Worm (Caenorhabditis elegans): ENCODE data around the gene F47D12.6.

The F47D12.6 gene

DNA sequence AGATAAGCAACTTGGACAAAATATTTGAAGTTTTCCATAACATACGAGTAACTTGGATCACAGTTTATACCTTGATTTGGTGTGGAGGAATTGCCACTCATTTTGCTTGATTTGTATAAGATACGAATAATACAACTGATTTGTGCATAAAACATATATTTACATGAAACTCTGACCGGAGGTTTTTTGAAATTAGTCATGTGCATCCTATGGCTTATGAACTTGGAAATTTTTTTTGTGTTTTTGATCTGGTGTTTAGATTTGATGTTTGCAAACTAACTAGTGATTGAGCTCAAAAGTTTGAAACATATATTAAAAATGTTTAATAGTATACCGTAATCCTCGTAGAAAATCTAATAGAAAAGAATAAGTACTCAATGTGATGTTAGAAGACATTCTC is 32.4 kb downstream of the F47D12.6 start, which contains the start of gene srg-8:
srg-8 (minus strand) TSS at position 101 of the 400 bp plus-strand sequence.
- TF ChIP-seq nhr-20 (tag; optimal IDR thresholded peaks at IDR 0.05) (no peak), fkh-10 (GFP tag; optimal IDR thresholded peaks at IDR 0.05) (no peak), egl-13 (tag; optimal IDR thresholded peaks at IDR 0.05) (no peak), ztf-4 (tag; optimal IDR thresholded peaks at IDR 0.05) (no peak), nhr-90 (tag; optimal IDR thresholded peaks at IDR 0.05; ENCODE audit: poor library complexity) (no peak), efl-3 (GFP tag; optimal IDR thresholded peaks at IDR 0.05) (no peak), sox-4 (tag; optimal IDR thresholded peaks at IDR 0.05) (no peak)

DNA sequence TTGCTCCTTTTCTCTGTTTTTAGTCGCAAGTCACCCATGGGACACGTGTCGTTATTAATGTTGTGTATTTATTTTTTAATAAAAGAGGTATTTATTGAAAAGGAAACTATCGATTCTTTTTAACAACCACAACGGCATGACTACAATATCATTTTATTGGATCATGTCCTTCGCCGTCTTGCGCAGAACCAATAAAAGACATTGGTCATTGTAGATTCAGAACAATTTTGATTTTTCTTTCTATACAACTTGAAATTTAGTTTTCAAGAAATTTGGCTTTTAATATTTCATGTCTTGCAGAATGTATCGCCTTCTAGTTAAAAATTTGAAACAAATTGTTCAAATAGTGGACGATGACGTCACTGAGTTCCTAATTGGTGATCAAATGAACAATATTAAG is 35.6 kb downstream of the F47D12.6 start, which contains the start of gene amdh-1:
amdh-1 (plus strand) TSS at position 301 of the 400 bp plus-strand sequence.
- TF ChIP-seq ama-1 (optimal IDR thresholded peaks at IDR 0.05) = no peak
- TF ChIP-seq C04F5.9 (tag; optimal IDR thresholded peaks at IDR 0.05) = no peak
- no peak for TF ChIP-seq lin-15B (tag; optimal IDR thresholded peaks at IDR 0.05)
- no peak for TF ChIP-seq sptf-1 (tag; optimal IDR thresholded peaks at IDR 0.05)
- TF ChIP-seq nhr-19 (GFP tag; conservative IDR thresholded peaks at IDR 0.05) = no peak
- TF ChIP-seq elt-2 (tag; optimal IDR thresholded peaks at IDR 0.05) = no peak
- TF ChIP-seq lsy-2 (tag; optimal IDR thresholded peaks at IDR 0.05) = no peak
- no peak for TF ChIP-seq elt-3 (tag; optimal IDR thresholded peaks at IDR 0.05)
- TF ChIP-seq xbp-1 (tag; optimal IDR thresholded peaks at IDR 0.05) = no peak
- no peak for TF ChIP-seq zag-1 (tag; optimal IDR thresholded peaks at IDR 0.05)
- TF ChIP-seq alr-1 (tag; optimal IDR thresholded peaks at IDR 0.05; ENCODE audit: borderline replicate concordance) = no peak
- TF ChIP-seq skn-1 (tag; optimal IDR thresholded peaks at IDR 0.05) = no peak

DNA sequence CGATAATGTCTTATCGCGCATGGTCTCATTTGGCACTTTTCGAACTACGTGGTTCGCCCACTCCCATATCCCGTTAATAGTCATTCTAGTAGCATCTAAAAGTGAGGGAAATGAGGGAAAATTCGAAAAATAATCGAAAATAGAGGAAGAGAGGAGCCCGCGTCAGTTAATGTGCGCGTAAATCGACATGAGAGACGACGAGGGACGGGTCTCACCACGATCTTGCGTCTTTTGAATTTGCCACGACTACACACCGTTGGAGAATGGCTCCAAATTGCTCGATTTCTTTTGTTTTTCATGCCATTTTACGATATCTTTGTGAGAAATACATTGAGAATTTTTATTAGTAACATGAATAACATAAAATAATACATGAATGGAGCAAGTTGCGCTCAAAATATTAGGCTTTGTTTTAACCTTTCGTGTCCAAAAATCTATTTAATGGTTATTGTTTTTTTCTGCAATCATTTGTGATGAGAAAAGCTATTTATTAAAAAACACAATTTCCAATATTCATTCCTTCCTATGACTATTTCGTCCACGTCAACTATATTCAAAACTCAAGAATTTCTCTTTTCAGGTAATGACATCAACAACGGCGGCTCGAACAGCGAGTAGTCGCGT is 38.9 kb downstream of the F47D12.6 start, which contains the start of the genes gen-1 and stt-3:
gen-1 (minus strand) TSS at position 95 of the 624 bp plus-strand sequence.
stt-3 (plus strand) TSS at position 574 of the 624 bp plus-strand sequence.
- no peak for TF ChIP-seq zip-4 (GFP tag; optimal IDR thresholded peaks at IDR 0.05)
- peak; percentile 2 for TF ChIP-seq xbp-1 (tag; optimal IDR thresholded peaks at IDR 0.05)
- TF ChIP-seq unc-62 (GFP tag; optimal IDR thresholded peaks at IDR 0.05) = no peak
- no peak for TF ChIP-seq nhr-19 (GFP tag; conservative IDR thresholded peaks at IDR 0.05)
- no peak for TF ChIP-seq isw-1 (GFP tag; IDR thresholded peaks at IDR 0.05)
- no peak for TF ChIP-seq fkh-4 (tag; optimal IDR thresholded peaks at IDR 0.05; ENCODE audit: borderline replicate concordance)
- no peak for TF ChIP-seq lir-3 (tag; optimal IDR thresholded peaks at IDR 0.05; ENCODE audit: poor library complexity)
- TF ChIP-seq lsy-2 (tag; optimal IDR thresholded peaks at IDR 0.05) = peak in 1 of 2 experiments; percentile 48
- no peak for TF ChIP-seq sup-37 (GFP tag; optimal IDR thresholded peaks at IDR 0.05)
- TF ChIP-seq unc-86 (tag; optimal IDR thresholded peaks at IDR 0.05) = no peak
- TF ChIP-seq zag-1 (tag; optimal IDR thresholded peaks at IDR 0.05) = no peak
- TF ChIP-seq dpl-1 (GFP tag; optimal IDR thresholded peaks at IDR 0.05) = peak in 2 of 3 experiments; percentile 42 to 56
- no peak for TF ChIP-seq elt-3 (tag; optimal IDR thresholded peaks at IDR 0.05)
- TF ChIP-seq skn-1 (tag; optimal IDR thresholded peaks at IDR 0.05) = no peak
- TF ChIP-seq lin-13 (GFP tag; optimal IDR thresholded peaks at IDR 0.05) = no peak
- no peak for TF ChIP-seq ztf-11 (tag; optimal IDR thresholded peaks at IDR 0.05)
- TF ChIP-seq lin-15B (tag; optimal IDR thresholded peaks at IDR 0.05) = peak; percentile 1
- peak; percentile 2 to 65 for TF ChIP-seq lin-35 (GFP tag; optimal IDR thresholded peaks at IDR 0.05)
- peak; percentile 46 to 50 for TF ChIP-seq efl-1 (optimal IDR thresholded peaks at IDR 0.05)
- peak; percentile 21 to 90 for TF ChIP-seq efl-1 (GFP tag; optimal IDR thresholded peaks at IDR 0.05 in 1 of 2)
- no peak for TF ChIP-seq mab-9 (GFP tag; IDR thresholded peaks at IDR 0.05)

DNA sequence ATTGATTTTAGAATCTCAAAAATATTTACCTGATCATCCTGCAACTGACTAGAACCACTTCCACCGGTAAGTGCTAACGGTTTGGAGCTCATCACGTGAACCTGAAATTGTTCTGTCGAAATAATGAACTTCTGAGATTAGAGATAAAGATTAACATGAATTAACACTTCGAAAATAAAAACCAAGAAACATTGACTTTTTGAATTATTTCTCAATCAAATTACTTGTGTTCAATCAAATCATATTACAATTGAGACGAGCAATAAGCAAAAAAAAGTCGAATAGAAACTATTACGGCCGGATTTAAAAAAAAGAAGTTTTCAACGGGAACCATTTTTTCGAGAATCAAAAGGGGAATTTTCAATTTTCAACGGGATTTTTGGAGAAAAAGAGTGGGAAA is 41.4 kb downstream of the F47D12.6 start, which contains the start of gene bcas-2:
bcas-2 (minus strand) TSS at position 101 of the 400 bp plus-strand sequence.
- TF ChIP-seq mdl-1 (tag; optimal IDR thresholded peaks at IDR 0.05) = no peak
- TF ChIP-seq fos-1 (tag; optimal IDR thresholded peaks at IDR 0.05) = no peak
- TF ChIP-seq nhr-20 (tag; optimal IDR thresholded peaks at IDR 0.05) = no peak
- TF ChIP-seq snu-23 (GFP tag; optimal IDR thresholded peaks at IDR 0.05) = no peak
- no peak for TF ChIP-seq fkh-10 (GFP tag; optimal IDR thresholded peaks at IDR 0.05)
- TF ChIP-seq C34B4.2 (tag; optimal IDR thresholded peaks at IDR 0.05) = no peak
- no peak for TF ChIP-seq mef-2 (tag; optimal IDR thresholded peaks at IDR 0.05)
- TF ChIP-seq unc-62 (GFP tag; optimal IDR thresholded peaks at IDR 0.05) = no peak
- TF ChIP-seq isw-1 (GFP tag; IDR thresholded peaks at IDR 0.05) = no peak
- TF ChIP-seq lir-3 (tag; optimal IDR thresholded peaks at IDR 0.05; ENCODE audit: poor library complexity) = no peak
- TF ChIP-seq elt-3 (tag; optimal IDR thresholded peaks at IDR 0.05) = no peak
- TF ChIP-seq nhr-28 (tag; optimal IDR thresholded peaks at IDR 0.05) = no peak
